Worm (Caenorhabditis elegans): Measurements from ENCODE around the gene fdgt-1.

- TF ChIP-seq him-1 (tag; optimal IDR thresholded peaks at IDR 0.05) (no peak), dao-5 (tag; optimal IDR thresholded peaks at IDR 0.05) (no peak), W03F9.2 (tag; optimal IDR thresholded peaks at IDR 0.05) (no peak)
These were observed 37.9 kb upstream of the fdgt-1 start, which contains the start of gene Y51H7C.13 for ce11 chrII:1466448-1466847.

Measured in whole organism, L4/young adult.